Worm (Caenorhabditis elegans): ENCODE results near the gene tap-1.

DNA sequence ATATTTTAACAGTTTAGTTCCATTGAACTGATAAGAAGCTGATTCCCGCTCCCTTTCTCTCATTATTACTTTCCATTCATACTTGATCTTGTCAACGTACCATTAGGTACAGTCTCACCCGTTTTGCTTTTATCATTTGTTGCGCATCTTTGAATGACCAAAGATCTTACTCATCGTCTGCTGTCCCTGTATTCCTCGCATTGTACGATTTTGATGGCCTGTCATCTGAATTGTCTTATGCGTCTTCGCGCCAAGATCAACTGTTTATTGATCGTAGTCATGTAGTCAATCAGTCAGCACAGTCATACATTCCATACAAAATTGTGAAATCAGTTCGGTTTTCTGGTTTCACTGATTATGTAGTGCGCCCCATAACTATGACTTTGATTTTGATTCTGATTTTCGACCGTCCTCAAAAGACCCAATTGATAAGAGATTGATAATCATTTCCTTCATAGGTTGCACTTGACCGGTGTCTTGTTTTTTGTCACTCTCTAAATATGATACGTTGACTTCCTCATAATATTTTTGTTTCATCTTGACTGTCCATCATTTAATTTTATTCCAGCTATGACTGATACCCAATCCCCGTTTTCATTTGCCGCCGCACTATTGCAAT lies 31.4 kb upstream of the tap-1 start, which contains the start of gene nhr-3:
- no peak for TF ChIP-seq snpc-4 (tag; optimal IDR thresholded peaks at IDR 0.05)
- TF ChIP-seq ceh-82 (tag; optimal IDR thresholded peaks at IDR 0.05): no peak
- TF ChIP-seq lin-15B (tag; optimal IDR thresholded peaks at IDR 0.05): no peak

Data from whole organism, L4 larva.